Fruit fly (Drosophila melanogaster) whole organism, embryonic: ENCODE data around the gene CG44090.

Experiments
- Adf1 ChIP-seq: fragments of 200-800 bp; sonication (Bioruptor generic); IDR thresholded peaks from 2 replicates; pipeline ENCODE4 v1.3.6; 2022; ENCODE audit warnings: missing biosample characterization, missing genetic modification characterization
- Blimp-1 ChIP-seq: fragments of 200-800 bp; sonication (Bioruptor generic); optimal IDR thresholded peaks from 3 replicates; lab custom pipeline; 2018; ENCODE audit warnings: missing biosample characterization, missing genetic modification characterization, mild to moderate bottlenecking, moderate library complexity, missing genetic modification reagents
- CG10431 ChIP-seq: fragments of 200-800 bp; sonication (Bioruptor generic); optimal IDR thresholded peaks from 3 replicates; lab custom pipeline; 2018; ENCODE audit warnings: missing biosample characterization, mild to moderate bottlenecking, missing genetic modification characterization
- CG11398 ChIP-seq: fragments of 200-800 bp; sonication (Bioruptor generic); optimal IDR thresholded peaks from 2 replicates; lab custom pipeline; 2016; ENCODE audit warnings: missing biosample characterization, missing genetic modification characterization
- CG13424 ChIP-seq: fragments of 200-800 bp; sonication (Bioruptor generic); optimal IDR thresholded peaks from 2 replicates; lab custom pipeline; 2019; ENCODE audit warnings: missing biosample characterization, mild to moderate bottlenecking, missing genetic modification characterization, moderate library complexity
- CG15073 ChIP-seq: fragments of 200-800 bp; sonication (Bioruptor generic); optimal IDR thresholded peaks from 2 replicates; lab custom pipeline; 2016; ENCODE audit warnings: missing biosample characterization, missing genetic modification characterization
- CG1529 ChIP-seq: fragments of 200-800 bp; sonication (Bioruptor generic); optimal IDR thresholded peaks from 3 replicates; lab custom pipeline; 2018; ENCODE audit warnings: missing biosample characterization, missing genetic modification characterization
- CG30403 ChIP-seq: fragments of 200-800 bp; sonication (Bioruptor generic); optimal IDR thresholded peaks from 3 replicates; lab custom pipeline; 2016; ENCODE audit warnings: missing biosample characterization, missing genetic modification characterization
- CG31388 ChIP-seq: fragments of 200-800 bp; sonication (Bioruptor generic); optimal IDR thresholded peaks from 2 replicates; lab custom pipeline; 2016; ENCODE audit warnings: missing biosample characterization, missing genetic modification characterization
- CG5180 ChIP-seq: fragments of 200-800 bp; sonication (Bioruptor generic); optimal IDR thresholded peaks from 3 replicates; lab custom pipeline; 2017; ENCODE audit warnings: missing biosample characterization, missing genetic modification characterization, mild to moderate bottlenecking, moderate library complexity, missing genetic modification reagents
- CG6254 ChIP-seq: fragments of 200-800 bp; sonication (Bioruptor generic); optimal IDR thresholded peaks from 3 replicates; lab custom pipeline; 2017; ENCODE audit warnings: mild to moderate bottlenecking, missing biosample characterization, missing genetic modification reagents, missing genetic modification characterization
- CG8281 ChIP-seq: fragments of 200-800 bp; sonication (Bioruptor generic); optimal IDR thresholded peaks from 2 replicates; lab custom pipeline; 2018; ENCODE audit warnings: missing biosample characterization, mild to moderate bottlenecking, missing genetic modification characterization, moderate library complexity
- CG8388 ChIP-seq: fragments of 200-800 bp; sonication (Bioruptor generic); optimal IDR thresholded peaks from 2 replicates; lab custom pipeline; 2019; ENCODE audit warnings: missing biosample characterization, mild to moderate bottlenecking, missing genetic modification characterization, moderate library complexity
- Dfd ChIP-seq, 2 experiments: fragments of >200 bp; optimal IDR thresholded peaks; 2 replicates each; lab custom pipeline; 2017; ENCODE audit warnings: missing biosample characterization in 2 of 2, missing genetic modification characterization in 2 of 2
- Ets97D ChIP-seq: fragments of 200-800 bp; sonication (Bioruptor generic); optimal IDR thresholded peaks from 3 replicates; lab custom pipeline; 2016; ENCODE audit warnings: missing biosample characterization, missing genetic modification characterization
- H15 ChIP-seq: fragments of 200-800 bp; sonication (Bioruptor generic); IDR thresholded peaks from 3 replicates; pipeline ENCODE4 v1.3.6; 2022; ENCODE audit warnings: missing biosample characterization, missing genetic modification characterization
- HHEX ChIP-seq: fragments of 200-800 bp; sonication (Bioruptor generic); optimal IDR thresholded peaks from 3 replicates; lab custom pipeline; 2017; ENCODE audit warnings: missing biosample characterization, mild to moderate bottlenecking, missing genetic modification characterization, missing genetic modification reagents
- Jarid2 ChIP-seq: fragments of 200-800 bp; sonication (Bioruptor generic); optimal IDR thresholded peaks from 3 replicates; lab custom pipeline; 2017; ENCODE audit warnings: mild to moderate bottlenecking, missing biosample characterization, missing genetic modification reagents, missing genetic modification characterization
- Neu2 ChIP-seq: fragments of 200-800 bp; sonication (Bioruptor generic); optimal IDR thresholded peaks from 3 replicates; lab custom pipeline; 2016; ENCODE audit warnings: missing biosample characterization, missing genetic modification characterization, borderline replicate concordance
- TFAM ChIP-seq: fragments of 200-800 bp; sonication (Bioruptor generic); optimal IDR thresholded peaks from 2 replicates; lab custom pipeline; 2017; ENCODE audit warnings: missing biosample characterization, missing genetic modification characterization, inconsistent platforms
- abd-A ChIP-seq: fragments of 200-800 bp; sonication (Bioruptor generic); optimal IDR thresholded peaks from 3 replicates; lab custom pipeline; 2019; ENCODE audit warnings: missing biosample characterization, mild to moderate bottlenecking, missing genetic modification characterization, moderate library complexity
- ato ChIP-seq: fragments of 200-800 bp; sonication (Bioruptor generic); IDR thresholded peaks from 2 replicates; pipeline ENCODE4 v1.3.6; 2022; ENCODE audit warnings: missing biosample characterization, missing genetic modification characterization; ENCODE audit not compliant: partially characterized antibody
- bowl ChIP-seq: fragments of 200-800 bp; sonication (Bioruptor generic); IDR thresholded peaks from 2 replicates; pipeline ENCODE4 v1.3.6; 2022; ENCODE audit warnings: missing biosample characterization, missing genetic modification characterization
- grau ChIP-seq: fragments of 200-800 bp; optimal IDR thresholded peaks from 3 replicates; lab custom pipeline; 2019; ENCODE audit warnings: missing biosample characterization, mild to moderate bottlenecking, missing genetic modification characterization, moderate library complexity
- gsb-n ChIP-seq: fragments of 200-800 bp; sonication (Bioruptor generic); optimal IDR thresholded peaks from 3 replicates; lab custom pipeline; 2018; ENCODE audit warnings: missing biosample characterization, mild to moderate bottlenecking, missing genetic modification characterization
- hbn ChIP-seq: fragments of 200-800 bp; sonication (Bioruptor generic); IDR thresholded peaks from 2 replicates; pipeline ENCODE4 v1.3.6; 2022; ENCODE audit warnings: missing biosample characterization, missing genetic modification characterization; ENCODE audit not compliant: partially characterized antibody
- odd ChIP-seq: fragments of 200-800 bp; sonication (Bioruptor generic); optimal IDR thresholded peaks from 2 replicates; lab custom pipeline; 2017; ENCODE audit warnings: missing biosample characterization, mild to moderate bottlenecking, missing genetic modification characterization
- pum ChIP-seq: fragments of 200-800 bp; sonication (Bioruptor generic); optimal IDR thresholded peaks from 2 replicates; lab custom pipeline; 2016; ENCODE audit warnings: missing biosample characterization, missing genetic modification characterization
- slp2 ChIP-seq: fragments of 200-800 bp; sonication (Bioruptor generic); optimal IDR thresholded peaks from 2 replicates; lab custom pipeline; 2016; ENCODE audit warnings: missing biosample characterization, missing genetic modification characterization
- vnd ChIP-seq: fragments of 200-800 bp; sonication (Bioruptor generic); IDR thresholded peaks from 3 replicates; pipeline ENCODE4 v1.3.6; 2022; ENCODE audit warnings: missing biosample characterization, missing genetic modification characterization; ENCODE audit not compliant: partially characterized antibody
- z ChIP-seq: fragments of 200-800 bp; sonication (Bioruptor generic); IDR thresholded peaks from 3 replicates; pipeline ENCODE4 v1.3.6; 2022; ENCODE audit warnings: missing biosample characterization, missing genetic modification characterization
- zen ChIP-seq: fragments of 200-800 bp; sonication (Bioruptor generic); optimal IDR thresholded peaks from 3 replicates; lab custom pipeline; 2018; ENCODE audit warnings: missing biosample characterization, mild to moderate bottlenecking, missing genetic modification characterization, moderate library complexity
- zen2 ChIP-seq: fragments of 200-800 bp; sonication (Bioruptor generic); IDR thresholded peaks from 3 replicates; pipeline ENCODE4 v1.3.6; 2022; ENCODE audit warnings: missing biosample characterization, missing genetic modification characterization; ENCODE audit not compliant: partially characterized antibody

Gene CG44090

dm6 chr3R:17425417-17425915 is 8.8 kb downstream of the CG44090 start, which contains the start of gene cysu (continued):
- peak; percentile 44; the same call in 1 of the 3 replicates for TF ChIP-seq zen2 (GFP tag; lab: Robert Waterston, UW)
- no peak for TF ChIP-seq CG31388 (GFP tag; lab: Kevin White, UChicago)
- peak; percentile 58 for TF ChIP-seq Jarid2 (GFP tag; lab: Kevin White, UChicago)
- peak; percentile 95 for TF ChIP-seq z
- TF ChIP-seq CG6254 (GFP tag; lab: Kevin White, UChicago): no peak
- TF ChIP-seq Adf1 (GFP tag; lab: Robert Waterston, UW): peak; percentile 87
- no peak for TF ChIP-seq H15 (GFP tag; lab: Robert Waterston, UW)
- TF ChIP-seq bowl: no peak
- TF ChIP-seq CG13424 (tag; lab: Kevin White, UChicago): no peak
- TF ChIP-seq, all 482 proteins: peak for 6

DNA sequence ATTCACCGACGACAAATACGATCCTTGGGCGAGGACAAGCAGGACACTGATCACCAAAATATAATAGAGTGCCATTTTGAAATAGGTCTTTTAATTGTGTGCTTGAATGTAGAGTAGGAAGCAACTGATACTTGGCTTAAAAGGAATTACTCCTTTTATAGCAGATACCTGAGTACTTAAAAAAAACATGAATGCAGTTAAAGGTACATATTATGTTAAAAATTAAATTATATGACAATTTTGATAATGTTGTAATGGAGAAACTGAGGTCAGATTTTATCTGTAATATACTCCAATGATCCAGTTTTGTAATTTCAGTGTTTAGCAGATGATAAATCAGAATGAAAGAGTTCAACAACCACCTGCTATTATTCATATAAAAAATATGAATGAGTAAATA is 12.1 kb downstream of the CG44090 start, which contains the start of gene CG14332:
Gene CG14332, minus strand, starts transcription at position 101 of the 400 bp plus-strand sequence.
- no peak for TF ChIP-seq grau (tag; lab: Kevin White, UChicago)

DNA sequence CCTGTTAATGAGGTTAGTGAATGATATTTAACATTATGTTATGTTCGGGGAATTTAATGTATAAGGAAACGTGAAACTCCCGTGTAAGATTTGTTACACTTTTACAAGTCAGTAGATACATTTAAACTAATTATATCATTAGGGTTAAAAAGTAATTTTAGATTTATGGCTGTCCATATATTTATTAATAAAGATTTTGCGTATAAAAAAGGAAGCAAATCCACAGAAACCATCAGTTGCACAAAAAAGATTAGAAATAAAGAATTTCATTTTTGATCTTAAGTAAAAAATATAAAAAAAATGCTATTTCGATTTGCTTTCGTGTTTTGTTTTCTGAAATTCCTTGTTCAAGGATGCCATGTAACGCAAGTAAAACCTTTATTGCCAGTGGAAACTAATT is 13.9 kb downstream of the CG44090 start, which contains the start of gene CG42835:
Gene CG42835, plus strand, starts transcription at position 301 of the 400 bp plus-strand sequence.
- no peak for TF ChIP-seq CG8388
- no peak for TF ChIP-seq ato (GFP tag; lab: Robert Waterston, UW)
- TF ChIP-seq CG5180 (GFP tag; lab: Kevin White, UChicago): no peak
- no peak for TF ChIP-seq TFAM (GFP tag; lab: Kevin White, UChicago)
- no peak for TF ChIP-seq CG30403 (GFP tag; lab: Kevin White, UChicago)

- TF ChIP-seq CG15073 (GFP tag; lab: Kevin White, UChicago) (no peak), CG1529 (GFP tag; lab: Kevin White, UChicago) (no peak), CG8281 (no peak), abd-A (no peak), gsb-n (tag; lab: Kevin White, UChicago) (no peak), Ets97D (no peak), odd (no peak), CG11398 (GFP tag; lab: Kevin White, UChicago) (no peak), HHEX (GFP tag; lab: Kevin White, UChicago) (no peak), CG6254 (GFP tag; lab: Kevin White, UChicago) (no peak), pum (no peak), CG10431 (GFP tag; lab: Kevin White, UChicago) (no peak), ato (GFP tag; lab: Robert Waterston, UW) (no peak), Blimp-1 (GFP tag; lab: Kevin White, UChicago) (no peak), Neu2 (GFP tag; lab: Kevin White, UChicago) (no peak), slp2 (no peak)
- TF ChIP-seq, all 482 proteins: peak for 0
Measured at dm6 chr3R:17418459-17418858, 15.8 kb downstream of the CG44090 start, which contains the start of gene CG42834. Gene CG42834, plus strand, starts transcription at chr3R:17418759.

dm6 chr3R:17417167-17417566 is 17.1 kb downstream of the CG44090 start, which contains the start of gene CG33333:
Gene CG33333, plus strand, starts transcription at chr3R:17417467.
- TF ChIP-seq hbn (GFP tag; lab: Robert Waterston, UW) (no peak), vnd (GFP tag; lab: Robert Waterston, UW) (no peak), zen (no peak), Dfd (GFP tag; optimal IDR thresholded peaks at IDR 0.05; lab: Kevin White, UChicago) (no peak)
